Worm (Caenorhabditis elegans): ENCODE measurements around the gene C09B8.8.

The C09B8.8 gene

DNA sequence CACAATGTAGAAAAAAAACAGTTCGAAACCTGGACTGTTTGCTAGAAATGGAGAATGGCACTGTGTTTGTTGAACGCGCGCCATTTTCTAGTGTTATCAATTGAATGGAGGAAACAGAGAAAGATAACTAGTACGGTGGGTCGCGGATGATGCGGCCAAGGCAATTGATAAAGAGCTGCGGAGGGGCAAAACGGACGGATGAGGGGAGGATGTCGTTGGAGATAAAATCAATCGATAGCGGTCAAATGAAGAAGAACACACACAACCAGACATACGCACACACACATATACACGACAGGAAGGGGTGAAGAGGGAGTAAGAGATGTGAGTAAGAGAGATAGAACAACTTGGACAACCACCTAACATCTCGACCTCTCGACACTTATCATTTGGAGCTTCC, 34.8 kb downstream of the C09B8.8 start:
- TF ChIP-seq daf-16 (GFP tag; optimal IDR thresholded peaks at IDR 0.05) (no peak), daf-16 (tag; optimal IDR thresholded peaks at IDR 0.05) (peak; percentile 26), madf-9 (GFP tag; conservative IDR thresholded peaks at IDR 0.05) (no peak), ctbp-1 (GFP tag; IDR thresholded peaks at IDR 0.05) (no peak), lin-1 (GFP tag; IDR thresholded peaks at IDR 0.05) (no peak), skn-1 (tag; optimal IDR thresholded peaks at IDR 0.05) (no peak), snpc-4 (tag; optimal IDR thresholded peaks at IDR 0.05) (no peak), hif-1 (tag; optimal IDR thresholded peaks at IDR 0.05) (no peak), nhr-77 (tag; optimal IDR thresholded peaks at IDR 0.05) (no peak), lin-13 (GFP tag; optimal IDR thresholded peaks at IDR 0.05) (no peak), snpc-1.2 (GFP tag; IDR thresholded peaks at IDR 0.05) (no peak), daf-19 (GFP tag; conservative IDR thresholded peaks at IDR 0.05) (no peak), nhr-28 (tag; optimal IDR thresholded peaks at IDR 0.05) (peak; percentile 49), ZK546.5 (tag; optimal IDR thresholded peaks at IDR 0.05) (no peak), arid-1 (GFP tag; conservative IDR thresholded peaks at IDR 0.05) (no peak), ceh-28 (tag; optimal IDR thresholded peaks at IDR 0.05) (peak; percentile 20), R02D3.7 (tag; optimal IDR thresholded peaks at IDR 0.05) (no peak), mep-1 (tag; optimal IDR thresholded peaks at IDR 0.05) (no peak), ceh-32 (tag; optimal IDR thresholded peaks at IDR 0.05; ENCODE audit: poor library complexity) (no peak), tag-97 (GFP tag; IDR thresholded peaks at IDR 0.05) (no peak), zip-11 (GFP tag; IDR thresholded peaks at IDR 0.05) (no peak), aly-2 (tag; optimal IDR thresholded peaks at IDR 0.05) (no peak), hlh-11 (tag; optimal IDR thresholded peaks at IDR 0.05) (peak; percentile 37), zag-1 (tag; optimal IDR thresholded peaks at IDR 0.05) (no peak), tra-1 (GFP tag; IDR thresholded peaks at IDR 0.05) (no peak), php-3 (GFP tag; IDR thresholded peaks at IDR 0.05) (no peak), ceh-82 (tag; optimal IDR thresholded peaks at IDR 0.05) (no peak), dmd-6 (GFP tag; IDR thresholded peaks at IDR 0.05) (no peak), mdl-1 (tag; optimal IDR thresholded peaks at IDR 0.05) (no peak), unc-39 (tag; optimal IDR thresholded peaks at IDR 0.05) (no peak), nhr-6 (tag; optimal IDR thresholded peaks at IDR 0.05) (no peak), F49E8.2 (tag; optimal IDR thresholded peaks at IDR 0.05; ENCODE audit: borderline replicate concordance) (no peak), egl-27 (tag; optimal IDR thresholded peaks at IDR 0.05) (no peak), Y105C5A.15 (GFP tag; IDR thresholded peaks at IDR 0.05) (no peak), madf-5 (GFP tag; IDR thresholded peaks at IDR 0.05) (no peak), dpl-1 (GFP tag; optimal IDR thresholded peaks at IDR 0.05) (no peak)

DNA sequence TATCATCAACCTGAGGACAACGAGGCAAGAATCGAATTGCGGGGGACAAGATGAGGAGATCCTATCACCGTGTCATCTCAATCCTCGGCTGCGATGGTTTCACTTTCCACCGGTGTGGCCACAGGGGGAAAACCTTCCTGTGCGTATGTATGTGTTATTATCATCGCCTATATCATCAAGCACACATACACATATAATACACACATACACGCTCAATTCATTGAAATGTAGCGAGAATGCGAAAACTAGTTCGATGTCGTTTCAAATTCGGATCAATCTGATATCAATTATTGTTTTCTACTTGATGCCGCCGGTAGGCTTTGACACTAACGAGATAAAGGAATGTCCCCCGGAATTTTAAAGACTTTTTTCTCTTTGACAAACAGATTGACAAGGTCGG, 35.6 kb downstream of the C09B8.8 start:
- peak; percentile 26 for TF ChIP-seq mxl-3 (GFP tag; optimal IDR thresholded peaks at IDR 0.05)
- TF ChIP-seq unc-62 (GFP tag; optimal IDR thresholded peaks at IDR 0.05 in 1 of 2), result peak in 1 of 2 experiments; percentile 32
- no peak for TF ChIP-seq unc-62 (tag; optimal IDR thresholded peaks at IDR 0.05)
- TF ChIP-seq lin-15B (tag; optimal IDR thresholded peaks at IDR 0.05), result no peak
- no peak for TF ChIP-seq snpc-4 (tag; optimal IDR thresholded peaks at IDR 0.05)
- TF ChIP-seq nhr-28 (tag; optimal IDR thresholded peaks at IDR 0.05), result peak; percentile 69

DNA sequence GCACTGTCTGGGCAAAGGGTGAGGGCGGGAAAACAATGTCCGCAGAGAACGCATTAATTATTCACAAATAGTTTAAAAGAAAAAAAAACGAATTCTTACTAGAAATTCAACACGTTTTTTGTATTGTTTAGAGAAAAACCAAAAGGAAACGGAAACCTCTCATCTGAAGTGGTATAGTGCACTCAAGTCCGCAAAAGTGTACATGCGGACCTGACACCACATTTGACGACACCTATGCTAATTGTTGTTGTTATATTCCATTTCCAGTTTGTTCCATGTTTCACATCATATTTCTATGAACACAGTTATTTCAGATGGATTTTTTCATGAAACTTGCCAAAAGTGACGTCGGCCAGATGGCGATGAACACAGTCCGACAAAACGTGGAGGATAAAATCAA, 37.5 kb downstream of the C09B8.8 start, which contains the start of gene C45B2.6:
Gene C45B2.6 (plus strand): TSS at position 136 of the 400 bp plus-strand sequence.
- TF ChIP-seq daf-16 (GFP tag; optimal IDR thresholded peaks at IDR 0.05) (no peak), daf-16 (tag; optimal IDR thresholded peaks at IDR 0.05) (peak; percentile 13), dve-1 (tag; optimal IDR thresholded peaks at IDR 0.05; ENCODE audit: insufficient read depth) (peak; percentile 31), dpl-1 (GFP tag; optimal IDR thresholded peaks at IDR 0.05) (peak; percentile 4), lsy-2 (tag; optimal IDR thresholded peaks at IDR 0.05) (peak in 1 of 2 experiments; percentile 43), ZK546.5 (tag; optimal IDR thresholded peaks at IDR 0.05) (no peak)

Data from whole organism, L4 larva.